Fruit fly (Drosophila melanogaster): ENCODE data around the gene CBP.

The CBP gene

dm6 chrX:7300722-7301350, 36.3 kb upstream of the CBP start:
- no peak for TF ChIP-seq CG8478 (optimal IDR thresholded peaks at IDR 0.05)
- TF ChIP-seq Dll (optimal IDR thresholded peaks at IDR 0.05): peak; percentile 67
- TF ChIP-seq psq (optimal IDR thresholded peaks at IDR 0.05): no peak
- no peak for TF ChIP-seq pan (optimal IDR thresholded peaks at IDR 0.05)
- TF ChIP-seq usp (GFP tag; optimal IDR thresholded peaks at IDR 0.05): no peak
- TF ChIP-seq EcR (GFP tag; optimal IDR thresholded peaks at IDR 0.05): peak in 1 of 2 experiments; percentile 36

DNA sequence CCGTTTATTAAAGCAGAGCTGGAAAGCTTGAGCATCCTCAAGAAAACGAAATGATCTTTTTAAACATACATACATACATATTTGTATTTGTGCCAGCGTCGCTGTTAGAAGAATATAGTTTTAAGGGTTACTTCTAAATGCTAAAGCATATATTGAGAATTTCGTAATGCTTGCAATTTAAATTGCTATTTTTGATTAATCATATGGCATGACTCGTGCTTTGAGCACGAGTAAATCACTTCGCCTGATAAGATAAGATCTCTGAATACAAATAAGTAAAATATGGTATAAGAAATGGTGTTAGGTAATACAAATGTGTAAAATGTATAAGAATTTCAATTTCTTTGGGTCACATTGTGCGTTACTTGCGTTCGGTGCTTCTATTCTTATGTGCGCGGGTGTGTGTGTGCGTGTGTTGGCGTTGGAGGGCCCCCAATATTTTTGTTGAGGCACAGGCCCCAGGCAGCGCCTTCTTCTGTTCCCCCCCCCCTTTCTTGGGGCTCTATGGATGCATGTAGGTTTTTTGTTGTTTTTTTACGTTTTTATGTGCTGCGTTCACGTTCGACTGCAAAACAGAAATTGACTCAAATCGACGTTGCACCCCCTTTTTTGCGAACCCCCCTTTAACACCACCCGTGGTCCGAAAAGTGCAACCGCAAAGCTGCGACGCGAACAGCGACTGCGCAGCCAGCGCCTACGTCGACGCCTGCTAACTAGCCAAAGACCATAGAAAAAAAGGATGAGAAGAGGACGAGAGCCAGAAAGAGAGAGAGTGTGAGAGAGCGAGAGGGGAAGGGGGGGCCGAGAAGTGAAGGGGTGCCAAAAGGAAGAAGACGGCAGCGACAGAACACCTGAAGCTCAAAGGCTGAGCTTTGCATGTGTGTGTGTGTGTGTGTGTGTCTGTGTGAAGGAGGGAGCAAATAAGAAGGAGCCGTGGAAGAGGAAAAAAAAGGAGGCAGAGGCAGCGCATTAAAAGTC, 35.5 kb upstream of the CBP start:
- no peak for TF ChIP-seq EcR (GFP tag; optimal IDR thresholded peaks at IDR 0.05)
- TF ChIP-seq pan (optimal IDR thresholded peaks at IDR 0.05): no peak
- no peak for TF ChIP-seq usp (GFP tag; optimal IDR thresholded peaks at IDR 0.05)
- TF ChIP-seq CG8478 (optimal IDR thresholded peaks at IDR 0.05): no peak
- no peak for TF ChIP-seq Dll (optimal IDR thresholded peaks at IDR 0.05)
- no peak for TF ChIP-seq psq (optimal IDR thresholded peaks at IDR 0.05)

DNA sequence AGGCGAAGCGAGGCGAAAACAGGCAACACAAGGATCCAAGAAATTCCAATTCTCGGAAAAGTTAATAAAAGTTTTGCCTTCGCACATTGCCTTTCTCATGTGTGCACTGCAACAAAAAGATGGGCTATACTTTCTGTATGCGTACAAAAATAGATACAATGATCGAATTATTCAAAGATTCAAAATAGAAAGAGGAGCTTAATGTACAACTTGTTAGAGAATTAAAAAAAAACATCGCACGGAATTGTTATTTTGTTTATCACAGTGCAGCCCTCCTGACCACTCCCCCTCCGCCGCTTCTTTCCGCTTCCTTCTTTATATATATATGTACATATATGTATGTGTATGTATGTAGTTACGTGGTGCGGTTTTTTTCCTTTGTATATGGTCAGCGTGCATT, 34.8 kb upstream of the CBP start:
- TF ChIP-seq Dll (optimal IDR thresholded peaks at IDR 0.05) (no peak), pan (optimal IDR thresholded peaks at IDR 0.05) (no peak), usp (GFP tag; optimal IDR thresholded peaks at IDR 0.05) (no peak), psq (optimal IDR thresholded peaks at IDR 0.05) (no peak), EcR (GFP tag; optimal IDR thresholded peaks at IDR 0.05) (no peak), CG8478 (optimal IDR thresholded peaks at IDR 0.05) (no peak)

DNA sequence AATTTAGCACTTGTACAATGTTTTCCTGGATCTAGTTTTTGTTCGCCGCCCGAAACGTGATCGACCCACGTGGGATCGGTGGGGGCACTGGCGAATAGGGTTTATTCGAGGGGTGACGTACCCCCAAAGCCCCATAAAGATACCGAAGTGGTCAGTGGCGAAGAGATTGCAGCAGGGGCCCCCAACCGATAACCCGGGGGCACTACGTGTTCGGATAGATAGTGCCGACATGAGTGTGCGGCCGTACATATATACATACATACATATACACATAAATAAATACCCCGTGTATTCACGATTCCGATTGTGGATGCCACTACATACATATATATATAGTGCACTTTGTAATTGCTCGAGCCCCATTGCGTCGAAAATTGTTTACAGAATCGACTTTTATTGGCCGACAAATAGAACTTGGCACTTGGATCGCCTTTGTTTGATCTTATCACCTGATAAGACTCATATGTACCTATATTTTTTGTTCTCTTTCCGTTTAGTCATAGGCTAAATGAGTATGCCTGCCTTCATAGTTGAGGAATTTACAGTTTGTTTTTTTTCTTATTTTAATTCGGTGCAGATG, 33.2 kb upstream of the CBP start:
- TF ChIP-seq CG8478 (optimal IDR thresholded peaks at IDR 0.05) (no peak), pan (optimal IDR thresholded peaks at IDR 0.05) (no peak), EcR (GFP tag; optimal IDR thresholded peaks at IDR 0.05) (no peak), psq (optimal IDR thresholded peaks at IDR 0.05) (no peak), Dll (optimal IDR thresholded peaks at IDR 0.05) (no peak), usp (GFP tag; optimal IDR thresholded peaks at IDR 0.05) (no peak)

dm6 chrX:7304798-7305447, 32.2 kb upstream of the CBP start:
- TF ChIP-seq usp (GFP tag; optimal IDR thresholded peaks at IDR 0.05) (no peak), Dll (optimal IDR thresholded peaks at IDR 0.05) (no peak), pan (optimal IDR thresholded peaks at IDR 0.05) (no peak), CG8478 (optimal IDR thresholded peaks at IDR 0.05) (no peak), psq (optimal IDR thresholded peaks at IDR 0.05) (no peak), EcR (GFP tag; optimal IDR thresholded peaks at IDR 0.05) (no peak)

DNA sequence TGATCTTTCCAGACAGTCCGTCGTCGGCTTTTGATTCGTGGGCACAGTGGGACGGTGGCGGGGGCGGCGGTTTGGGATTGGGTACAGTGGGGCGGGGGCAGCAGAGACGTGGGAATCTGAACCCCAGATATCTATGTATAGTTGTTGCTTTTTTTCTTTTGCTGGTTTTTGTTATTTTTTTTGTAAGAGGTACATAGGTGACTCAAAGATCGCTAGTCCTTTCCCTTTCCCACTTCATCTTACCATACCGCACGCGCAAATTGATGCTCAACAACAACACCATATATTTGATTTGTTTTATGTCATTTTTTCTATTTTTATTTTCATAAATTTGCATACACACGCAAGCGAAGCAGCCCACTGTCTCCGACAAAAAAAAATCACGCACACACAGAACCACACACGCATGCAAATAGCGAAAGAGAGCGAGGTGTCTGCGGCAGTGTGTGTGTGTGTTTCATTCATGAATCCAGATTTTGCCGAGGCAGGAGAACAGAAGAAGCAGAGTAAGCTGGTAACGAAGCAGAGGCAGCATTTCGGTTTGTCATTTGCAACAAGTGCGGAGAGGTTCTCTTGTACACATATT, 31.3 kb upstream of the CBP start:
- TF ChIP-seq Dll (optimal IDR thresholded peaks at IDR 0.05) (no peak), EcR (GFP tag; optimal IDR thresholded peaks at IDR 0.05) (no peak), pan (optimal IDR thresholded peaks at IDR 0.05) (no peak), psq (optimal IDR thresholded peaks at IDR 0.05) (no peak), CG8478 (optimal IDR thresholded peaks at IDR 0.05) (no peak), usp (GFP tag; optimal IDR thresholded peaks at IDR 0.05) (no peak)

DNA sequence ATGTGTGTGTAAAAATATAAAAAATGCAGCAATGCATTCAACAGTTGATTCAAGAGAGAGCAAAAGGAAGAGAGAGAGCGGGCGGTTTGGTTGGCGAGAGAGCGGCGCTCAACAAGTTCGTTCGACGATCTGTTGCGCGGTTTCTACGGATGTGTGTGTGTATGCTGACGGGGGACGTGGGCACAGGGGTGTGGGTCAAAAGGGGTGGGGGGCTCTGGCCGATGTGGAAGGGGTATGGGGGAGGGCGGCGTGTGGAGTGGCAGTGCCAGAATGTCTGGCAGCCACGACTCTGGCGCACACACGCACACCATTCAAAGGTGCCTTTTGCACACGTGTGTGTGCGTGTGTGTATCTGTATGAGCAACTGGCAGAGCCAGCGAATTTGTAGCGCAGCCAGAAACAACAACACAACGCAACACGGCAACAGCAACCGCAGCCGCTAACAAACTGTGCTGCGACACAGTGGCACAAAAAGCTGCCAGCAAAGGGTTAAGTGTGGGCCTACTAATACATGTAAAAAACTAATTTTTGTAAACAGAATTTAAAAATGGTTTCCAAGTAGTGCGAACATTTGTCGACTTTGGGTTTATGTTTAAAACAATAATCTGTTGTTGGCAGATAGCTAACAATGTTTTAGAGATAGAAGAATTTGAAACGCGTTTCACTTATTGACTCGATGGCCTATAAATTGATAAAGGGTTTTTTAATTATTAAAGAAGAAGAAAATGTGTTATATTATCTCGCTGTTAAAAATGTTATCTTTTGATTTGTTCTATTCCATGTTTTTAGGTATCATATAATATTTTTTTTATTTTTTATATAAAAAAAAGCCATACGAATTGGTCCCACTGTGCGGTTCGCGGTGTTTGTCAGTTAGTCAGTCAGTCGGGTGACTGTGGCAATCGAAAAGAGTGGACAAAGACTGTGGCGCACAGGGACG, 30.3 kb upstream of the CBP start:
- TF ChIP-seq Dll (optimal IDR thresholded peaks at IDR 0.05): peak; percentile 92
- TF ChIP-seq usp (GFP tag; optimal IDR thresholded peaks at IDR 0.05): no peak
- no peak for TF ChIP-seq psq (optimal IDR thresholded peaks at IDR 0.05)
- no peak for TF ChIP-seq pan (optimal IDR thresholded peaks at IDR 0.05)

dm6 chrX:7307478-7308200, 29.5 kb upstream of the CBP start, which contains the start of gene brk:
Gene brk, plus strand, starts transcription at chrX:7307939.
- TF ChIP-seq psq (optimal IDR thresholded peaks at IDR 0.05) (no peak), pan (optimal IDR thresholded peaks at IDR 0.05) (no peak), EcR (GFP tag; optimal IDR thresholded peaks at IDR 0.05) (no peak), CG8478 (optimal IDR thresholded peaks at IDR 0.05) (no peak), usp (GFP tag; optimal IDR thresholded peaks at IDR 0.05) (no peak), Dll (optimal IDR thresholded peaks at IDR 0.05) (peak; percentile 97)

DNA sequence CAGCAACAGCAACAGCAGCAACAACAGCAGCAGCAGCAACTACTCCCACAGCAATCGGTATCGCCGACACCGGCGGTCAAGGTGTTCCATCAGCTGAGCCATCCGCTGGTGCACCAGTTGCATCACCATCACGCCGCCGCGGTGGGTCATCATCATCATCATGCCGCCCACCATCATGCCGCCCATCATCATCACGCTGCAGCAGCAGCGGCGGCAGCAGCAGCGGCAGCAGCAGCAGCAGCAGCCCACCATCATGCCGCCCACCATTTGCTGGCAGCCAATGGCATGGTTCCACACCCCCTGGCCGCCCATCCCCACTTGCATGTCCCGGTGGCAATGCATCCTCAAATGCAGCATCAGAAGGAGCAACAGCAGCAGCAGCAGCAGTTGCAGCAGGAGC, 28.4 kb upstream of the CBP start:
- no peak for TF ChIP-seq usp (GFP tag; optimal IDR thresholded peaks at IDR 0.05)
- TF ChIP-seq EcR (GFP tag; optimal IDR thresholded peaks at IDR 0.05): no peak
- no peak for TF ChIP-seq CG8478 (optimal IDR thresholded peaks at IDR 0.05)
- no peak for TF ChIP-seq Dll (optimal IDR thresholded peaks at IDR 0.05)
- TF ChIP-seq psq (optimal IDR thresholded peaks at IDR 0.05): no peak
- TF ChIP-seq pan (optimal IDR thresholded peaks at IDR 0.05): no peak

DNA sequence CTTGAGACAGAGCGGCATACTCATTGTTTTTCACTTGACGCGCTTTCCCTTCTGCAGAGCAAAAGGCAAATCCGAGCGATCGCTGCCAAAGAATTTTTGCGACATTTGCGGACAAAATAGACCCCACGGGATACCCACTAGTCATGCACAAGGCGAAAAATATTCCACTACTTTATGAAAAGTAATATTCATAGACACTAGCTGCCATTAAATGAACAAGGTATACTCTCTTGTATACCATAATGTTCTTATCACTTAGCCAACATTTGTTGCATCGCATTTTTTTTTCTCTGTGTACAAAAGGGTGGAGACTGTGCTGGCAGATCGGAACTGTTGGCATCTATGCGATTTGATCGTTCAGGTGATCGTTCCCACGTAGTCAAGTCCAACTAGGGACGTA, 24.7 kb upstream of the CBP start:
- TF ChIP-seq pan (optimal IDR thresholded peaks at IDR 0.05) (no peak), CG8478 (optimal IDR thresholded peaks at IDR 0.05) (no peak), usp (GFP tag; optimal IDR thresholded peaks at IDR 0.05) (no peak), Dll (optimal IDR thresholded peaks at IDR 0.05) (no peak), EcR (GFP tag; optimal IDR thresholded peaks at IDR 0.05) (no peak), psq (optimal IDR thresholded peaks at IDR 0.05) (no peak)

All from whole organism.